Fruit fly (Drosophila melanogaster) whole organism, embryonic: ENCODE results near the gene Irp-1B.
A peak's percentile ranks its signal among the peaks of the same experiment; 100 is the strongest.

Experiments
- BEAF-32 ChIP-seq: fragments of 200-800 bp; sonication (Bioruptor generic); optimal IDR thresholded peaks from 3 replicates; lab custom pipeline; 2017; ENCODE audit warnings: missing biosample characterization, missing genetic modification characterization, mild to moderate bottlenecking, moderate library complexity, missing genetic modification reagents
- CG10147 ChIP-seq: fragments of 200-800 bp; sonication (Bioruptor generic); optimal IDR thresholded peaks from 2 replicates; lab custom pipeline; 2019; ENCODE audit warnings: missing biosample characterization, mild to moderate bottlenecking, missing genetic modification characterization, moderate library complexity
- CG10462 ChIP-seq: fragments of 200-800 bp; sonication (Bioruptor generic); optimal IDR thresholded peaks from 2 replicates; lab custom pipeline; 2016; ENCODE audit warnings: missing biosample characterization, missing genetic modification characterization
- CG10543 ChIP-seq: fragments of 200-800 bp; sonication (Bioruptor generic); optimal IDR thresholded peaks from 3 replicates; lab custom pipeline; 2017; ENCODE audit warnings: missing biosample characterization, mild to moderate bottlenecking, missing genetic modification characterization, moderate library complexity
- CG10979 ChIP-seq: fragments of 200-800 bp; sonication (Bioruptor generic); optimal IDR thresholded peaks from 2 replicates; lab custom pipeline; 2018; ENCODE audit warnings: missing biosample characterization, mild to moderate bottlenecking, missing genetic modification characterization, moderate library complexity
- CG11504 ChIP-seq: fragments of 200-800 bp; sonication (Bioruptor generic); optimal IDR thresholded peaks from 3 replicates; lab custom pipeline; 2019; ENCODE audit warnings: missing biosample characterization, mild to moderate bottlenecking, missing genetic modification characterization, moderate library complexity
- CG11695 ChIP-seq: fragments of 200-800 bp; sonication (Bioruptor generic); IDR thresholded peaks from 3 replicates; pipeline ENCODE4 v1.3.6; 2022; ENCODE audit warnings: missing biosample characterization, missing genetic modification characterization
- CG12391 ChIP-seq: fragments of 200-800 bp; sonication (Bioruptor generic); optimal IDR thresholded peaks from 3 replicates; lab custom pipeline; 2018; ENCODE audit warnings: missing biosample characterization, mild to moderate bottlenecking, missing genetic modification characterization, moderate library complexity
- CG12769 ChIP-seq: fragments of 200-800 bp; sonication (Bioruptor generic); optimal IDR thresholded peaks from 2 replicates; lab custom pipeline; 2019; ENCODE audit warnings: missing biosample characterization, mild to moderate bottlenecking, missing genetic modification characterization, moderate library complexity
- CG13123 ChIP-seq: fragments of 200-800 bp; sonication (Bioruptor generic); optimal IDR thresholded peaks from 2 replicates; lab custom pipeline; 2016; ENCODE audit warnings: missing biosample characterization, missing genetic modification characterization
- CG14860 ChIP-seq: fragments of 200-800 bp; sonication (Bioruptor generic); IDR thresholded peaks from 3 replicates; pipeline ENCODE4 v1.3.6; 2022; ENCODE audit warnings: missing biosample characterization, missing genetic modification characterization; ENCODE audit not compliant: partially characterized antibody
- CG1603 ChIP-seq: fragments of 200-800 bp; sonication (Bioruptor generic); optimal IDR thresholded peaks from 2 replicates; lab custom pipeline; 2019; ENCODE audit warnings: missing biosample characterization, mild to moderate bottlenecking, missing genetic modification characterization, moderate library complexity
- CG17802 ChIP-seq: fragments of 200-800 bp; sonication (Bioruptor generic); optimal IDR thresholded peaks from 2 replicates; lab custom pipeline; 2018; ENCODE audit warnings: missing biosample characterization, mild to moderate bottlenecking, missing genetic modification characterization, moderate library complexity
- CG2199 ChIP-seq: fragments of 200-800 bp; sonication (Bioruptor generic); IDR thresholded peaks from 3 replicates; pipeline ENCODE4 v1.3.6; 2022; ENCODE audit warnings: missing biosample characterization, missing genetic modification characterization
- CG32772 ChIP-seq: fragments of 200-800 bp; sonication (Bioruptor generic); IDR thresholded peaks from 2 replicates; pipeline ENCODE4 v1.3.6; 2022; ENCODE audit warnings: missing biosample characterization, missing genetic modification characterization
- CG33213 ChIP-seq: fragments of 200-800 bp; sonication (Bioruptor generic); optimal IDR thresholded peaks from 3 replicates; lab custom pipeline; 2016; ENCODE audit warnings: missing biosample characterization, missing genetic modification characterization
- CG3995 ChIP-seq: fragments of 200-800 bp; sonication (Bioruptor generic); optimal IDR thresholded peaks from 3 replicates; lab custom pipeline; 2016; ENCODE audit warnings: missing biosample characterization, missing genetic modification characterization
- CG7357 ChIP-seq: fragments of 200-800 bp; sonication (Bioruptor generic); IDR thresholded peaks from 3 replicates; pipeline ENCODE4 v1.3.6; 2022; ENCODE audit warnings: missing biosample characterization, missing genetic modification characterization
- CG7928 ChIP-seq: fragments of 200-800 bp; sonication (Bioruptor generic); optimal IDR thresholded peaks from 2 replicates; lab custom pipeline; 2017; ENCODE audit warnings: missing biosample characterization, mild to moderate bottlenecking, missing genetic modification characterization
- CG7987 ChIP-seq: fragments of 200-800 bp; sonication (Bioruptor generic); optimal IDR thresholded peaks from 2 replicates; lab custom pipeline; 2018; ENCODE audit warnings: missing biosample characterization, mild to moderate bottlenecking, missing genetic modification characterization, moderate library complexity
- CG8290 ChIP-seq, 3 experiments: fragments of 200-800 bp; sonication (Bioruptor generic); optimal IDR thresholded peaks; 2 replicates each; lab custom pipeline; 2016 to 2019; ENCODE audit warnings: missing biosample characterization in 3 of 3, missing genetic modification characterization in 3 of 3, mild to moderate bottlenecking in 2 of 3, moderate library complexity in 1 of 3
- CG9215 ChIP-seq: fragments of 200-800 bp; sonication (Bioruptor generic); IDR thresholded peaks from 2 replicates; pipeline ENCODE4 v1.3.6; 2022; ENCODE audit warnings: missing biosample characterization, missing genetic modification characterization
- CG9609 ChIP-seq: fragments of 200-800 bp; sonication (Bioruptor generic); optimal IDR thresholded peaks from 3 replicates; lab custom pipeline; 2016; ENCODE audit warnings: missing biosample characterization, missing genetic modification characterization
- Dfd ChIP-seq, 2 experiments: fragments of >200 bp; optimal IDR thresholded peaks; 2 replicates each; lab custom pipeline; 2017; ENCODE audit warnings: missing biosample characterization in 2 of 2, missing genetic modification characterization in 2 of 2
- Eip74EF ChIP-seq, 2 experiments: fragments of 200-800 bp in 1 of 2; fragments of >200 bp in 1 of 2; sonication (Bioruptor generic) in 1 of 2; optimal IDR thresholded peaks; 2 replicates each; lab custom pipeline; 2017 to 2019; ENCODE audit warnings: missing biosample characterization in 2 of 2, missing genetic modification characterization in 2 of 2, mild to moderate bottlenecking in 1 of 2, moderate library complexity in 1 of 2
- Nf-YC ChIP-seq: fragments of 200-800 bp; optimal IDR thresholded peaks from 3 replicates; lab custom pipeline; 2019; ENCODE audit warnings: missing biosample characterization, mild to moderate bottlenecking, missing genetic modification characterization, moderate library complexity
- Pdp1 ChIP-seq, 2 experiments: fragments of 200-800 bp; sonication (Bioruptor generic); optimal IDR thresholded peaks; 3 replicates each; lab custom pipeline; 2016; ENCODE audit warnings: missing biosample characterization in 2 of 2, missing genetic modification characterization in 2 of 2, mild to moderate bottlenecking in 1 of 2, moderate library complexity in 1 of 2
- Ptx1 ChIP-seq: fragments of 200-800 bp; sonication (Bioruptor generic); IDR thresholded peaks from 2 replicates; pipeline ENCODE4 v1.3.6; 2022; ENCODE audit warnings: missing biosample characterization, missing genetic modification characterization
- Tbp ChIP-seq: fragments of >200 bp; optimal IDR thresholded peaks from 2 replicates; lab custom pipeline; 2018; ENCODE audit warnings: missing biosample characterization, missing genetic modification characterization
- Vsx1 ChIP-seq: fragments of 200-800 bp; sonication (Bioruptor generic); optimal IDR thresholded peaks from 2 replicates; lab custom pipeline; 2017; ENCODE audit warnings: missing biosample characterization, mild to moderate bottlenecking, missing genetic modification characterization, missing genetic modification reagents
- ash1 ChIP-seq: fragments of 200-800 bp; sonication (Bioruptor generic); optimal IDR thresholded peaks from 2 replicates; lab custom pipeline; 2018; ENCODE audit warnings: missing biosample characterization, mild to moderate bottlenecking, missing genetic modification characterization
- bowl ChIP-seq: fragments of 200-800 bp; sonication (Bioruptor generic); IDR thresholded peaks from 2 replicates; pipeline ENCODE4 v1.3.6; 2022; ENCODE audit warnings: missing biosample characterization, missing genetic modification characterization
- btn ChIP-seq: fragments of 200-800 bp; sonication (Bioruptor generic); optimal IDR thresholded peaks from 2 replicates; lab custom pipeline; 2016; ENCODE audit warnings: missing biosample characterization, missing genetic modification characterization
- chm ChIP-seq: fragments of 200-800 bp; sonication (Bioruptor generic); IDR thresholded peaks from 2 replicates; pipeline ENCODE4 v1.3.6; 2022; ENCODE audit warnings: missing biosample characterization, missing genetic modification characterization
- cwo ChIP-seq: fragments of 200-800 bp; sonication (Bioruptor generic); optimal IDR thresholded peaks from 3 replicates; lab custom pipeline; 2017; ENCODE audit warnings: missing biosample characterization, missing genetic modification characterization, mild to moderate bottlenecking, moderate library complexity, missing genetic modification reagents
- gcm ChIP-seq: fragments of 200-800 bp; sonication (Bioruptor generic); optimal IDR thresholded peaks from 2 replicates; lab custom pipeline; 2019; ENCODE audit warnings: missing biosample characterization, mild to moderate bottlenecking, missing genetic modification characterization, moderate library complexity
- grau ChIP-seq: fragments of 200-800 bp; optimal IDR thresholded peaks from 3 replicates; lab custom pipeline; 2019; ENCODE audit warnings: missing biosample characterization, mild to moderate bottlenecking, missing genetic modification characterization, moderate library complexity
- lola ChIP-seq, 3 experiments: fragments of >200 bp in 2 of 3; fragments of 200-800 bp in 1 of 3; sonication (Bioruptor generic) in 1 of 3; optimal IDR thresholded peaks; 2 replicates each; lab custom pipeline; 2017 to 2019; ENCODE audit warnings: missing biosample characterization in 3 of 3, missing genetic modification characterization in 3 of 3, mild to moderate bottlenecking in 1 of 3, moderate library complexity in 1 of 3
- luna ChIP-seq: fragments of 200-800 bp; sonication (Bioruptor generic); optimal IDR thresholded peaks from 2 replicates; lab custom pipeline; 2016; ENCODE audit warnings: missing biosample characterization, missing genetic modification characterization
- nmo ChIP-seq: fragments of 200-800 bp; sonication (Bioruptor generic); optimal IDR thresholded peaks from 2 replicates; lab custom pipeline; 2018; ENCODE audit warnings: missing biosample characterization, mild to moderate bottlenecking, missing genetic modification characterization, moderate library complexity
- sd ChIP-seq: fragments of 200-800 bp; sonication (Bioruptor generic); optimal IDR thresholded peaks from 3 replicates; lab custom pipeline; 2018; ENCODE audit warnings: missing biosample characterization, mild to moderate bottlenecking, missing genetic modification characterization, moderate library complexity
- sima ChIP-seq: fragments of 200-800 bp; sonication (Bioruptor generic); optimal IDR thresholded peaks from 2 replicates; lab custom pipeline; 2016; ENCODE audit warnings: missing biosample characterization, missing genetic modification characterization
- sisA ChIP-seq: fragments of 200-800 bp; sonication (Bioruptor generic); IDR thresholded peaks from 2 replicates; pipeline ENCODE4 v1.3.6; 2022; ENCODE audit warnings: missing biosample characterization, missing genetic modification characterization
- sob ChIP-seq: fragments of 200-800 bp; sonication (Bioruptor generic); IDR thresholded peaks from 2 replicates; pipeline ENCODE4 v1.3.6; 2022; ENCODE audit warnings: missing biosample characterization, missing genetic modification characterization
- sr ChIP-seq: fragments of 200-800 bp; sonication (Bioruptor generic); IDR thresholded peaks from 3 replicates; pipeline ENCODE4 v1.3.6; 2022; ENCODE audit warnings: missing biosample characterization, missing genetic modification characterization
- usp ChIP-seq: fragments of >200 bp; optimal IDR thresholded peaks from 2 replicates; lab custom pipeline; 2017; ENCODE audit warnings: missing biosample characterization, missing genetic modification characterization
- wdn ChIP-seq: fragments of 200-800 bp; sonication (Bioruptor generic); IDR thresholded peaks from 2 replicates; pipeline ENCODE4 v1.3.6; 2022; ENCODE audit warnings: missing biosample characterization, missing genetic modification characterization

The Irp-1B gene

DNA sequence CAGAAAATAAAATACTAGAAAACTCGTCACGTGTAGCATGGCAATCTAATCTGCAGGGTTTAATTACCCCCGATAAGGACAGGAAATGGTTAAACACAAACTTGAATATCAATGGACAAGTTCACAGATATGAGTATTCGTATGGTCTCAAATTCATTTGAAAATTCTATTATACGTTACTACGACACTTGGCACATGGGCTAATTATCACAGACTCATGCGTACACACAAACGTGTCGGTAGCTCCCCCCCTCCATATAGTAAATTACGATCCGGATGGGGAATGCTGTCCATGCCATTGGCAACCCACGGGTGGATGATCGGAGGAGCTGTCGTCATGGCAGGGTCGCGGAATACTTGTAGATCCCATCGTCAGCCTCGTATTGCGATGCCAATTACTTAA is 18.3 kb downstream of the Irp-1B start (continued):
- TF ChIP-seq CG3995 (no peak), nmo (GFP tag; lab: Kevin White, UChicago) (no peak), CG33213 (GFP tag; lab: Kevin White, UChicago) (no peak), sd (tag; lab: Kevin White, UChicago) (peak; percentile 60), CG8290 (GFP tag; optimal IDR thresholded peaks at IDR 0.05; lab: Kevin White, UChicago) (no peak), CG8290 (tag; optimal IDR thresholded peaks at IDR 0.05; lab: Kevin White, UChicago) (peak in 1 of 2 experiments; percentile 5), Pdp1 (GFP tag; optimal IDR thresholded peaks at IDR 0.05; lab: Kevin White, UChicago) (peak in 1 of 2 experiments; percentile 33), CG10543 (GFP tag; lab: Kevin White, UChicago) (peak; percentile 41), CG1603 (no peak), CG7987 (GFP tag; lab: Kevin White, UChicago) (peak; percentile 18), CG10979 (tag; lab: Kevin White, UChicago) (no peak), CG2199 (GFP tag; lab: Robert Waterston, UW) (0 out of 3 replicates have a peak, but pooled peaks have one; percentile 13), CG11504 (tag; lab: Kevin White, UChicago) (no peak), Vsx1 (GFP tag; lab: Kevin White, UChicago) (peak; percentile 64), cwo (GFP tag; lab: Kevin White, UChicago) (peak; percentile 100), CG7928 (GFP tag; lab: Kevin White, UChicago) (no peak), sob (0 out of 2 replicates have a peak, but pooled peaks have one; percentile 11), CG12769 (tag; lab: Kevin White, UChicago) (peak; percentile 36), CG10462 (GFP tag; lab: Kevin White, UChicago) (no peak)

- peak in 1 of 3 experiments; percentile 57 for TF ChIP-seq lola (GFP tag; optimal IDR thresholded peaks at IDR 0.05; lab: Kevin White, UChicago)
- TF ChIP-seq CG13123 (GFP tag; lab: Kevin White, UChicago), result peak; percentile 50
- no peak for TF ChIP-seq usp (GFP tag; lab: Kevin White, UChicago)
- peak; percentile 86 for TF ChIP-seq CG12391 (tag; lab: Kevin White, UChicago)
- peak; percentile 86 for TF ChIP-seq bowl (GFP tag; lab: Robert Waterston, UW)
- TF ChIP-seq CG10147 (GFP tag; lab: Kevin White, UChicago), result peak; percentile 55
- no peak for TF ChIP-seq sr (GFP tag; lab: Robert Waterston, UW)
- TF ChIP-seq ash1, result no peak
- TF ChIP-seq sima, result peak; percentile 4
- TF ChIP-seq Ptx1 (GFP tag; lab: Robert Waterston, UW), result peak; percentile 90
- TF ChIP-seq CG17802 (tag; lab: Kevin White, UChicago), result no peak
- no peak for TF ChIP-seq Tbp
- peak; percentile 85 for TF ChIP-seq grau
- TF ChIP-seq Dfd (GFP tag; optimal IDR thresholded peaks at IDR 0.05; lab: Kevin White, UChicago), result no peak
- TF ChIP-seq CG32772, result peak; percentile 77
- peak; percentile 77 for TF ChIP-seq gcm (GFP tag; lab: Kevin White, UChicago)
- TF ChIP-seq sisA, result peak; percentile 71
- TF ChIP-seq chm (GFP tag; lab: Robert Waterston, UW), result peak; percentile 67; the same call in 1 of the 2 replicates
- peak; percentile 36 for TF ChIP-seq CG9609 (GFP tag; lab: Kevin White, UChicago)
- peak; percentile 43; the same call in 1 of the 2 replicates for TF ChIP-seq CG9215 (GFP tag; lab: Robert Waterston, UW)
- no peak for TF ChIP-seq CG14860
- TF ChIP-seq btn (GFP tag; lab: Kevin White, UChicago), result peak; percentile 52
- peak; percentile 75 for TF ChIP-seq luna (GFP tag; lab: Kevin White, UChicago)
- peak; percentile 80 for TF ChIP-seq wdn (GFP tag; lab: Robert Waterston, UW)
- TF ChIP-seq BEAF-32 (GFP tag; lab: Kevin White, UChicago), result no peak
- peak; percentile 55 for TF ChIP-seq Nf-YC (tag; lab: Kevin White, UChicago)
- peak; percentile 75 for TF ChIP-seq CG7357 (GFP tag; lab: Robert Waterston, UW)
- peak; percentile 87 for TF ChIP-seq CG11695
- peak in 1 of 2 experiments; percentile 71 for TF ChIP-seq Eip74EF (GFP tag; optimal IDR thresholded peaks at IDR 0.05; lab: Kevin White, UChicago)
Observed at dm6 chr3R:10393654-10394367, 18.9 kb downstream of the Irp-1B start.
